Fruit fly (Drosophila melanogaster): ENCODE data around the gene CG11581.

CG11581 gene

DNA sequence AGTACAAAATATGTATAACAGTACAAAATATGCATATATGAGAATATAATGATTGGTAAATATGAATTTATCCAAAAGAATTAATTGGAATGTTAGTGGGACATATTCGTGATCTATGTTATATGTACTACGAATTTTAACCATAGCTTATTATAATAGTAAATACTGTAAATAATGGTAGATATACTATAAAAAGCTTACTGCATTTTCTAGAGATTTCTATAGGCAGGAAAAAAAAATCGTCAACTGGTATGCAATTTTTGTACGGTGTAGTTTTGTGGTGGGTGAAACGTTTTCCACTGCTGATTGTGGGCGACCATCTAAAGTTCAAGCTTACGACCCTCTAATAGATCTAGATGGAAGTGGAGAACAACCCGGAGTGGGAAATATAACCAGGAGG lies 40.1 kb downstream of the CG11581 start:
- no peak for TF ChIP-seq Hnf4 (GFP tag; optimal IDR thresholded peaks at IDR 0.05)
- TF ChIP-seq Sp1 (GFP tag; optimal IDR thresholded peaks at IDR 0.05): no peak
- TF ChIP-seq tai (GFP tag; optimal IDR thresholded peaks at IDR 0.05): no peak
- no peak for TF ChIP-seq h (GFP tag; optimal IDR thresholded peaks at IDR 0.05)
- no peak for TF ChIP-seq lola (GFP tag; optimal IDR thresholded peaks at IDR 0.05)
- TF ChIP-seq Jra (GFP tag; optimal IDR thresholded peaks at IDR 0.05): no peak
- no peak for TF ChIP-seq OdsH (GFP tag; optimal IDR thresholded peaks at IDR 0.05)
- no peak for TF ChIP-seq sage (GFP tag; optimal IDR thresholded peaks at IDR 0.05)
- TF ChIP-seq Hr78 (GFP tag; optimal IDR thresholded peaks at IDR 0.05): no peak
- TF ChIP-seq usp (GFP tag; optimal IDR thresholded peaks at IDR 0.05): no peak

- TF ChIP-seq Vsx2 (GFP tag; optimal IDR thresholded peaks at IDR 0.05; ENCODE audit: partially characterized antibody) (no peak), fru (GFP tag; optimal IDR thresholded peaks at IDR 0.05) (peak; percentile 97), br (GFP tag; optimal IDR thresholded peaks at IDR 0.05) (peak; percentile 94), CG32264 (GFP tag; optimal IDR thresholded peaks at IDR 0.05) (peak; percentile 79), dmrt93B (GFP tag; optimal IDR thresholded peaks at IDR 0.05) (peak; percentile 93), h (GFP tag; optimal IDR thresholded peaks at IDR 0.05) (peak; percentile 98), Dif (GFP tag; optimal IDR thresholded peaks at IDR 0.05; ENCODE audit: partially characterized antibody) (peak; percentile 50), tai (GFP tag; optimal IDR thresholded peaks at IDR 0.05) (no peak), Rel (GFP tag; optimal IDR thresholded peaks at IDR 0.05) (peak; percentile 75), Rel (tag; optimal IDR thresholded peaks at IDR 0.05) (peak; percentile 84), pan (optimal IDR thresholded peaks at IDR 0.05) (no peak), Mio (GFP tag; optimal IDR thresholded peaks at IDR 0.05) (no peak), jim (GFP tag; optimal IDR thresholded peaks at IDR 0.05) (no peak), ey (GFP tag; optimal IDR thresholded peaks at IDR 0.05) (peak; percentile 93), lola (GFP tag; optimal IDR thresholded peaks at IDR 0.05) (no peak), psq (GFP tag; optimal IDR thresholded peaks at IDR 0.05) (peak; percentile 94), sv (GFP tag; optimal IDR thresholded peaks at IDR 0.05) (peak; percentile 79), Sp1 (GFP tag; optimal IDR thresholded peaks at IDR 0.05) (peak; percentile 98), Jra (GFP tag; optimal IDR thresholded peaks at IDR 0.05) (peak; percentile 89), rgr (GFP tag; optimal IDR thresholded peaks at IDR 0.05) (peak; percentile 97), CG9705 (GFP tag; optimal IDR thresholded peaks at IDR 0.05) (peak; percentile 92), woc (GFP tag; optimal IDR thresholded peaks at IDR 0.05) (peak; percentile 90), dl (GFP tag; optimal IDR thresholded peaks at IDR 0.05; ENCODE audit: insufficient read depth in 1 of 2, partially characterized antibody in 2 of 2) (no peak), Dfd (GFP tag; optimal IDR thresholded peaks at IDR 0.05) (peak; percentile 94), N (GFP tag; optimal IDR thresholded peaks at IDR 0.05) (no peak), brk (GFP tag; optimal IDR thresholded peaks at IDR 0.05) (peak; percentile 92), Abd-B (GFP tag; optimal IDR thresholded peaks at IDR 0.05) (no peak), Hnf4 (GFP tag; optimal IDR thresholded peaks at IDR 0.05) (peak; percentile 95), Hr83 (GFP tag; optimal IDR thresholded peaks at IDR 0.05; ENCODE audit: poor library complexity, severe bottlenecking) (no peak), GATAd (GFP tag; optimal IDR thresholded peaks at IDR 0.05) (peak; percentile 54), CrebA (GFP tag; optimal IDR thresholded peaks at IDR 0.05; ENCODE audit: borderline replicate concordance) (peak; percentile 92), sage (GFP tag; optimal IDR thresholded peaks at IDR 0.05) (peak; percentile 95), OdsH (GFP tag; optimal IDR thresholded peaks at IDR 0.05) (peak; percentile 97), Hr78 (GFP tag; optimal IDR thresholded peaks at IDR 0.05) (no peak), HLH106 (tag; optimal IDR thresholded peaks at IDR 0.05) (peak; percentile 98), foxo (GFP tag; optimal IDR thresholded peaks at IDR 0.05) (peak; percentile 32 to 98), Myc (optimal IDR thresholded peaks at IDR 0.05) (no peak), dsf (GFP tag; optimal IDR thresholded peaks at IDR 0.05; ENCODE audit: borderline replicate concordance) (peak; percentile 70), usp (GFP tag; optimal IDR thresholded peaks at IDR 0.05) (no peak)
Measured at dm6 chrX:14218045-14218483, 41.3 kb downstream of the CG11581 start.

DNA sequence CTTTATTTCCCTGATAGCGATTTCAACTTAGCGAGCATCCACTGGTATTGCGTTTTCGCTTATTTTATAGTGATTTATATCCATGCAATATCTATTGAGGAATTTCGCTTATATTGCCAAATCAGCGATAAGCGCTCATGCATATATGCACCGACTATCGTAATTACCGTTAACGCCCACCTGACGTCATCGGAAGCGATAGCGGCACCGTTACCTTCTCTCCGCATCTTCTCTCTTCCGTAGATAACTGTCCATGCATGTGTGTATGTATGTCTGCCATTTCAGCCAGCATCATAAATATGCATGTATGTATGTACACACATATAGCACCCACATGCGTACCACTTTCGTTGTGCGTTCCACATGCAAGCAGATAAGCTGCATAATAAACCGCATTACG lies 44.5 kb downstream of the CG11581 start:
- no peak for TF ChIP-seq Hr78 (GFP tag; optimal IDR thresholded peaks at IDR 0.05)
- TF ChIP-seq woc (GFP tag; optimal IDR thresholded peaks at IDR 0.05): no peak
- no peak for TF ChIP-seq dl (GFP tag; optimal IDR thresholded peaks at IDR 0.05; ENCODE audit: insufficient read depth in 1 of 2, partially characterized antibody in 2 of 2)
- TF ChIP-seq lola (GFP tag; optimal IDR thresholded peaks at IDR 0.05): no peak
- no peak for TF ChIP-seq ey (GFP tag; optimal IDR thresholded peaks at IDR 0.05)
- TF ChIP-seq Rel (GFP tag; optimal IDR thresholded peaks at IDR 0.05): no peak
- no peak for TF ChIP-seq Rel (tag; optimal IDR thresholded peaks at IDR 0.05)
- TF ChIP-seq CG32264 (GFP tag; optimal IDR thresholded peaks at IDR 0.05): no peak
- no peak for TF ChIP-seq h (GFP tag; optimal IDR thresholded peaks at IDR 0.05)
- TF ChIP-seq Hr83 (GFP tag; optimal IDR thresholded peaks at IDR 0.05; ENCODE audit: poor library complexity, severe bottlenecking): no peak
- no peak for TF ChIP-seq Dfd (GFP tag; optimal IDR thresholded peaks at IDR 0.05)
- no peak for TF ChIP-seq dmrt93B (GFP tag; optimal IDR thresholded peaks at IDR 0.05)
- no peak for TF ChIP-seq tai (GFP tag; optimal IDR thresholded peaks at IDR 0.05)
- no peak for TF ChIP-seq jim (GFP tag; optimal IDR thresholded peaks at IDR 0.05)
- TF ChIP-seq Hnf4 (GFP tag; optimal IDR thresholded peaks at IDR 0.05): no peak
- no peak for TF ChIP-seq OdsH (GFP tag; optimal IDR thresholded peaks at IDR 0.05)
- no peak for TF ChIP-seq Dif (GFP tag; optimal IDR thresholded peaks at IDR 0.05; ENCODE audit: partially characterized antibody)
- TF ChIP-seq Myc (optimal IDR thresholded peaks at IDR 0.05): no peak
- TF ChIP-seq GATAd (GFP tag; optimal IDR thresholded peaks at IDR 0.05): no peak
- no peak for TF ChIP-seq HLH106 (tag; optimal IDR thresholded peaks at IDR 0.05)
- no peak for TF ChIP-seq Vsx2 (GFP tag; optimal IDR thresholded peaks at IDR 0.05; ENCODE audit: partially characterized antibody)
